Worm (Caenorhabditis elegans) whole organism, L2 larva: Measurements from ENCODE around the gene Y75B12A.2.

Source experiments
- C34F6.9 ChIP-seq: fragments of 150-350 bp; optimal IDR thresholded peaks from 2 replicates; lab custom pipeline; 2014; ENCODE audit warnings: missing biosample characterization, missing genetic modification characterization
- Y55F3AM.14 ChIP-seq: fragments of 200-800 bp; sonication (Bioruptor generic); optimal IDR thresholded peaks from 2 replicates; lab custom pipeline; 2018; ENCODE audit warnings: mild to moderate bottlenecking, missing genetic modification characterization, missing compliant biosample characterization
- alr-1 ChIP-seq: fragments of 150-350 bp; optimal IDR thresholded peaks from 2 replicates; lab custom pipeline; 2014; ENCODE audit warnings: missing biosample characterization, missing genetic modification characterization
- ama-1 ChIP-seq: fragments of 150-350 bp; optimal IDR thresholded peaks from 2 replicates; lab custom pipeline; 2018; ENCODE audit warnings: inconsistent platforms
- blmp-1 ChIP-seq: sonication (generic microtip); optimal IDR thresholded peaks from 2 replicates; lab custom pipeline; 2017; ENCODE audit warnings: missing genetic modification characterization, mild to moderate bottlenecking, missing compliant biosample characterization, antibody characterized with exemption, moderate library complexity; ENCODE audit not compliant: insufficient read depth
- ceh-16 ChIP-seq: fragments of 150-350 bp; optimal IDR thresholded peaks from 2 replicates; lab custom pipeline; 2014; ENCODE audit warnings: missing biosample characterization, missing genetic modification characterization
- crh-2 ChIP-seq: sonication (generic microtip); optimal IDR thresholded peaks from 2 replicates; lab custom pipeline; 2017; ENCODE audit warnings: missing biosample characterization, missing genetic modification characterization
- dmd-4 ChIP-seq: sonication (generic microtip); optimal IDR thresholded peaks from 2 replicates; lab custom pipeline; 2017; ENCODE audit warnings: missing biosample characterization, missing genetic modification characterization
- egl-27 ChIP-seq: sonication (generic microtip); optimal IDR thresholded peaks from 3 replicates; lab custom pipeline; 2017; ENCODE audit warnings: missing biosample characterization, missing genetic modification reagents, missing genetic modification characterization
- elt-1 ChIP-seq: fragments of 150-350 bp; optimal IDR thresholded peaks from 2 replicates; lab custom pipeline; 2014; ENCODE audit warnings: missing biosample characterization, missing genetic modification characterization
- elt-3 ChIP-seq: sonication (generic microtip); optimal IDR thresholded peaks from 2 replicates; lab custom pipeline; 2017; ENCODE audit warnings: missing biosample characterization, missing genetic modification characterization
- fos-1 ChIP-seq: fragments of 150-350 bp; optimal IDR thresholded peaks from 2 replicates; lab custom pipeline; 2014; ENCODE audit warnings: missing biosample characterization, missing genetic modification characterization
- gmeb-1 ChIP-seq: fragments of 150-350 bp; optimal IDR thresholded peaks from 2 replicates; lab custom pipeline; 2014; ENCODE audit warnings: missing biosample characterization, missing genetic modification characterization
- lin-11 ChIP-seq: fragments of 150-350 bp; sonication (generic microtip); optimal IDR thresholded peaks from 2 replicates; lab custom pipeline; 2014; ENCODE audit warnings: missing biosample characterization, missing genetic modification characterization, inconsistent platforms, mixed read lengths
- lin-39 ChIP-seq: fragments of 150-350 bp; optimal IDR thresholded peaks from 2 replicates; lab custom pipeline; 2014; ENCODE audit warnings: missing biosample characterization, missing genetic modification reagents, missing genetic modification characterization
- lsy-2 ChIP-seq, 2 experiments: fragments of 150-350 bp in 1 of 2; sonication (generic microtip) in 1 of 2; optimal IDR thresholded peaks; 2 replicates each; lab custom pipeline; 2014 to 2017; ENCODE audit warnings: missing biosample characterization in 2 of 2, missing genetic modification characterization in 2 of 2
- mab-5 ChIP-seq: fragments of 150-350 bp; optimal IDR thresholded peaks from 2 replicates; lab custom pipeline; 2014; ENCODE audit warnings: missing biosample characterization, missing genetic modification characterization
- mbf-1 ChIP-seq: sonication (generic microtip); optimal IDR thresholded peaks from 2 replicates; lab custom pipeline; 2017; ENCODE audit warnings: missing biosample characterization, missing genetic modification characterization
- mdl-1 ChIP-seq, 2 experiments: fragments of 150-350 bp in 1 of 2; sonication (generic microtip) in 1 of 2; optimal IDR thresholded peaks; 2 replicates each; lab custom pipeline; 2017; ENCODE audit warnings: missing biosample characterization in 2 of 2, missing genetic modification characterization in 2 of 2
- nhr-10 ChIP-seq: sonication (generic microtip); optimal IDR thresholded peaks from 2 replicates; lab custom pipeline; 2017; ENCODE audit warnings: missing biosample characterization, missing genetic modification characterization
- nhr-11 ChIP-seq: fragments of 150-350 bp; optimal IDR thresholded peaks from 2 replicates; lab custom pipeline; 2014; ENCODE audit warnings: missing biosample characterization, missing genetic modification characterization
- nhr-12 ChIP-seq: fragments of 150-350 bp; optimal IDR thresholded peaks from 2 replicates; lab custom pipeline; 2014; ENCODE audit warnings: missing biosample characterization, missing genetic modification characterization
- nhr-129 ChIP-seq: fragments of 150-350 bp; optimal IDR thresholded peaks from 2 replicates; lab custom pipeline; 2014; ENCODE audit warnings: missing biosample characterization, missing genetic modification characterization
- nhr-21 ChIP-seq: fragments of 150-350 bp; optimal IDR thresholded peaks from 2 replicates; lab custom pipeline; 2014; ENCODE audit warnings: missing biosample characterization, missing genetic modification characterization
- nhr-23 ChIP-seq: fragments of 150-350 bp; optimal IDR thresholded peaks from 2 replicates; lab custom pipeline; 2014; ENCODE audit warnings: missing biosample characterization, missing genetic modification reagents, missing genetic modification characterization
- nhr-237 ChIP-seq: fragments of 150-350 bp; optimal IDR thresholded peaks from 2 replicates; lab custom pipeline; 2014; ENCODE audit warnings: missing biosample characterization, missing genetic modification characterization
- nhr-25 ChIP-seq: fragments of 150-350 bp; sonication (generic microtip); optimal IDR thresholded peaks from 3 replicates; lab custom pipeline; 2014; ENCODE audit warnings: missing biosample characterization, missing genetic modification characterization
- nhr-6 ChIP-seq: fragments of 150-350 bp; optimal IDR thresholded peaks from 2 replicates; lab custom pipeline; 2014; ENCODE audit warnings: missing biosample characterization, missing genetic modification characterization
- nhr-77 ChIP-seq: fragments of 150-350 bp; optimal IDR thresholded peaks from 2 replicates; lab custom pipeline; 2014; ENCODE audit warnings: missing biosample characterization, missing genetic modification characterization
- peb-1 ChIP-seq: fragments of 150-350 bp; optimal IDR thresholded peaks from 2 replicates; lab custom pipeline; 2014; ENCODE audit warnings: missing biosample characterization, missing genetic modification characterization
- sem-4 ChIP-seq: fragments of 150-350 bp; optimal IDR thresholded peaks from 2 replicates; lab custom pipeline; 2014; ENCODE audit warnings: missing biosample characterization, missing genetic modification reagents, missing genetic modification characterization
- skn-1 ChIP-seq: sonication (generic microtip); optimal IDR thresholded peaks from 2 replicates; lab custom pipeline; 2017; ENCODE audit warnings: missing biosample characterization, missing genetic modification characterization
- sma-3 ChIP-seq: sonication (generic microtip); optimal IDR thresholded peaks from 2 replicates; lab custom pipeline; 2016; ENCODE audit warnings: missing genetic modification reagents, missing genetic modification characterization, missing compliant biosample characterization
- snpc-4 ChIP-seq: fragments of 150-350 bp; optimal IDR thresholded peaks from 2 replicates; lab custom pipeline; 2014; ENCODE audit warnings: missing biosample characterization, missing genetic modification characterization
- unc-39 ChIP-seq: fragments of 150-350 bp; optimal IDR thresholded peaks from 2 replicates; lab custom pipeline; 2014; ENCODE audit warnings: missing biosample characterization, missing genetic modification characterization
- unc-55 ChIP-seq: fragments of 150-350 bp; sonication (generic microtip); optimal IDR thresholded peaks from 3 replicates; lab custom pipeline; 2014; ENCODE audit warnings: missing biosample characterization, missing genetic modification reagents, missing genetic modification characterization
- unc-62 ChIP-seq: fragments of 150-350 bp; optimal IDR thresholded peaks from 2 replicates; lab custom pipeline; 2014; ENCODE audit warnings: missing biosample characterization, missing genetic modification reagents, missing genetic modification characterization
- zag-1 ChIP-seq: fragments of 150-350 bp; optimal IDR thresholded peaks from 2 replicates; lab custom pipeline; 2014; ENCODE audit warnings: missing biosample characterization, missing genetic modification characterization
- ztf-1 ChIP-seq: fragments of 200-800 bp; sonication (Bioruptor generic); conservative IDR thresholded peaks from 2 replicates; pipeline ENCODE4 v1.3.6; 2022; ENCODE audit warnings: missing genetic modification characterization, missing compliant biosample characterization
- ztf-11 ChIP-seq: sonication (generic microtip); optimal IDR thresholded peaks from 2 replicates; lab custom pipeline; 2017; ENCODE audit warnings: missing biosample characterization, missing genetic modification characterization
- ztf-4 ChIP-seq: fragments of 150-350 bp; optimal IDR thresholded peaks from 2 replicates; lab custom pipeline; 2014; ENCODE audit warnings: missing biosample characterization, missing genetic modification characterization

The Y75B12A.2 gene

ce11 chrV:15136772-15137171, 27.4 kb downstream of the Y75B12A.2 start, which contains the start of gene aipl-1 (continued):
- TF ChIP-seq nhr-10 (tag; lab: Kevin White, UChicago) = no peak
- TF ChIP-seq blmp-1 (tag; lab: Kevin White, UChicago) = peak; percentile 72
- TF ChIP-seq nhr-237 (tag; lab: Kevin White, UChicago) = no peak
- TF ChIP-seq skn-1 (tag; lab: Kevin White, UChicago) = no peak
- TF ChIP-seq alr-1 = no peak
- TF ChIP-seq nhr-77 (tag; lab: Kevin White, UChicago) = no peak
- TF ChIP-seq lin-11 (tag; lab: Kevin White, UChicago) = no peak
- TF ChIP-seq elt-3 (tag; lab: Kevin White, UChicago) = no peak
- no peak for TF ChIP-seq unc-39 (tag; lab: Kevin White, UChicago)
- no peak for TF ChIP-seq elt-1 (tag; lab: Kevin White, UChicago)
- peak; percentile 3 for TF ChIP-seq sem-4 (tag; lab: Kevin White, UChicago)
- no peak for TF ChIP-seq nhr-6 (tag; lab: Kevin White, UChicago)
- no peak for TF ChIP-seq nhr-23 (tag; lab: Kevin White, UChicago)
- TF ChIP-seq mab-5 (tag; lab: Kevin White, UChicago) = no peak
- no peak for TF ChIP-seq dmd-4
- peak; percentile 59 for TF ChIP-seq zag-1 (tag; lab: Kevin White, UChicago)
- TF ChIP-seq nhr-21 = peak; percentile 60
- peak; percentile 86 for TF ChIP-seq nhr-129 (tag; lab: Kevin White, UChicago)
- no peak for TF ChIP-seq lin-39 (tag; lab: Kevin White, UChicago)
- peak; percentile 16 for TF ChIP-seq ztf-4 (tag; lab: Kevin White, UChicago)

ce11 chrV:15139811-15140210, 30.5 kb downstream of the Y75B12A.2 start:
- TF ChIP-seq Y55F3AM.14 (GFP tag; lab: Kevin White, UChicago) = no peak
- TF ChIP-seq nhr-12 (tag; lab: Kevin White, UChicago) = no peak
- TF ChIP-seq fos-1 (tag; lab: Kevin White, UChicago) = peak; percentile 42
- TF ChIP-seq, all 48 proteins: peak for 1

ce11 chrV:15140247-15140646, 30.9 kb downstream of the Y75B12A.2 start, which contains the start of gene K08F9.3:
K08F9.3 (plus strand) TSS chrV:15140547.
- TF ChIP-seq ztf-1 (GFP tag; lab: Robert Waterston, UW) = no peak
- TF ChIP-seq C34F6.9 (tag; lab: Kevin White, UChicago) = no peak
- no peak for TF ChIP-seq ceh-16 (tag; lab: Kevin White, UChicago)
- no peak for TF ChIP-seq nhr-6 (tag; lab: Kevin White, UChicago)
- TF ChIP-seq nhr-129 (tag; lab: Kevin White, UChicago) = no peak
- no peak for TF ChIP-seq Y55F3AM.14 (GFP tag; lab: Kevin White, UChicago)
- no peak for TF ChIP-seq mdl-1 (tag; optimal IDR thresholded peaks at IDR 0.05; lab: Kevin White, UChicago)
- TF ChIP-seq nhr-10 (tag; lab: Kevin White, UChicago) = no peak
- no peak for TF ChIP-seq elt-3 (tag; lab: Kevin White, UChicago)
- no peak for TF ChIP-seq ztf-4 (tag; lab: Kevin White, UChicago)
- no peak for TF ChIP-seq nhr-12 (tag; lab: Kevin White, UChicago)
- no peak for TF ChIP-seq sma-3 (GFP tag; lab: Kevin White, UChicago)
- no peak for TF ChIP-seq alr-1
- no peak for TF ChIP-seq lin-11 (tag; lab: Kevin White, UChicago)
- TF ChIP-seq mab-5 (tag; lab: Kevin White, UChicago) = no peak
- no peak for TF ChIP-seq crh-2 (tag; lab: Kevin White, UChicago)
- TF ChIP-seq fos-1 (tag; lab: Kevin White, UChicago) = no peak
- TF ChIP-seq unc-62 (GFP tag; lab: Kevin White, UChicago) = no peak
- no peak for TF ChIP-seq zag-1 (tag; lab: Kevin White, UChicago)

ce11 chrV:15143285-15143684, 33.9 kb downstream of the Y75B12A.2 start, which contains the start of gene K08F9.1:
K08F9.1 (minus strand) TSS chrV:15143385.
- TF ChIP-seq nhr-25 (tag; lab: Kevin White, UChicago) = no peak
- TF ChIP-seq ztf-1 (GFP tag; lab: Robert Waterston, UW) = no peak
- no peak for TF ChIP-seq Y55F3AM.14 (GFP tag; lab: Kevin White, UChicago)

ce11 chrV:15143798-15144197, 34.4 kb downstream of the Y75B12A.2 start, which contains the start of gene K08F9.4:
K08F9.4 (plus strand) TSS chrV:15144019.
- TF ChIP-seq gmeb-1 (tag; lab: Kevin White, UChicago) (peak; percentile 72), peb-1 (tag; lab: Kevin White, UChicago) (no peak), ztf-4 (tag; lab: Kevin White, UChicago) (no peak), unc-55 (GFP tag; lab: Kevin White, UChicago) (peak; percentile 84), nhr-11 (tag; lab: Kevin White, UChicago) (no peak), blmp-1 (tag; lab: Kevin White, UChicago) (peak; percentile 100), fos-1 (tag; lab: Kevin White, UChicago) (peak; percentile 47), nhr-23 (tag; lab: Kevin White, UChicago) (no peak), snpc-4 (tag; lab: Kevin White, UChicago) (no peak), elt-3 (tag; lab: Kevin White, UChicago) (no peak), nhr-21 (peak; percentile 26), dmd-4 (no peak), skn-1 (tag; lab: Kevin White, UChicago) (no peak), ztf-11 (tag; lab: Kevin White, UChicago) (no peak), unc-39 (tag; lab: Kevin White, UChicago) (no peak), sem-4 (tag; lab: Kevin White, UChicago) (peak; percentile 2), ama-1 (lab: Kevin White, UChicago) (no peak), egl-27 (tag; lab: Kevin White, UChicago) (no peak), nhr-10 (tag; lab: Kevin White, UChicago) (no peak), zag-1 (tag; lab: Kevin White, UChicago) (no peak), alr-1 (no peak), unc-62 (GFP tag; lab: Kevin White, UChicago) (no peak), nhr-77 (tag; lab: Kevin White, UChicago) (no peak), lin-11 (tag; lab: Kevin White, UChicago) (no peak), C34F6.9 (tag; lab: Kevin White, UChicago) (peak; percentile 78), lsy-2 (tag; optimal IDR thresholded peaks at IDR 0.05; lab: Kevin White, UChicago) (no peak), mbf-1 (tag; lab: Kevin White, UChicago) (no peak)
